Worm (Caenorhabditis elegans) whole organism, early embryonic: ENCODE results near the gene C05C10.3.

ENCODE experiments used
- B0310.2 ChIP-seq: sonication (generic microtip); optimal IDR thresholded peaks from 2 replicates; lab custom pipeline; 2016; ENCODE audit warnings: mild to moderate bottlenecking, missing genetic modification characterization, missing compliant biosample characterization
- ama-1 ChIP-seq: fragments of 150-350 bp; optimal IDR thresholded peaks from 2 replicates; lab custom pipeline; 2014
- ets-7 ChIP-seq: sonication (generic microtip); optimal IDR thresholded peaks from 2 replicates; lab custom pipeline; 2016; ENCODE audit warnings: missing genotype, missing genetic modification characterization, missing compliant biosample characterization
- hmbx-1 ChIP-seq: sonication (generic microtip); optimal IDR thresholded peaks from 2 replicates; lab custom pipeline; 2016; ENCODE audit warnings: mild to moderate bottlenecking, missing genetic modification characterization, missing compliant biosample characterization
- hmg-4 ChIP-seq: fragments of 200-800 bp; sonication (Bioruptor generic); optimal IDR thresholded peaks from 2 replicates; lab custom pipeline; 2018; ENCODE audit warnings: mild to moderate bottlenecking, missing genetic modification characterization, missing compliant biosample characterization
- pes-1 ChIP-seq: fragments of 200-800 bp; sonication (Bioruptor generic); IDR thresholded peaks from 2 replicates; pipeline ENCODE4 v1.3.6; 2022; ENCODE audit warnings: missing genetic modification reagents, missing genetic modification characterization, missing compliant biosample characterization
- sea-1 ChIP-seq: fragments of 200-800 bp; sonication (Bioruptor generic); conservative IDR thresholded peaks from 2 replicates; pipeline ENCODE4 v1.3.6; 2022; ENCODE audit warnings: missing genetic modification characterization, missing compliant biosample characterization
- tra-4 ChIP-seq: sonication (generic microtip); optimal IDR thresholded peaks from 2 replicates; lab custom pipeline; 2017; ENCODE audit warnings: missing genetic modification characterization, missing compliant biosample characterization

DNA sequence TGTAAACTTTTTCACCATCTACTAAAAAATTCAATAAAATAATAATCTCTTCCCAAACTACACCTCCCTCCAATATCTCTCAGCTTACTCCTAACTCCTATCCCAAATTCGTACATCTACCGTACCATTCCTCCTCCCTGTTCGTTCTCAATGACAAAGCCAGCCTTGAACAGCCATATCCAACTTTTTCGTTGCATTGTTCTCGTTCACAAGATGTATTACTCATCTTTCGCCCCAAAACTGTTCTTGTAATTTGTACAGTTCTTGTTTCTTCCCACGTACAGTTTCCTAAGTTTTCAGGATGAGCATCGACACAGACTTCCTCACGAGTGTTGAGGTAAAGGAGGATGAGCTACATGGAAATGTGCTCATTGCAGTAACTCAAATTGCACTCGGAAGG lies 18.2 kb upstream of the C05C10.3 start, which contains the start of gene egl-43:
- TF ChIP-seq ama-1 (lab: Kevin White, UChicago) (no peak), sea-1 (GFP tag; lab: Robert Waterston, UW) (no peak), pes-1 (no peak), tra-4 (tag; lab: Kevin White, UChicago) (no peak), hmbx-1 (no peak), B0310.2 (no peak), hmg-4 (no peak), ets-7 (tag; lab: Kevin White, UChicago) (no peak)
